Worm (Caenorhabditis elegans): Measurements from ENCODE around the gene F42G2.7.
A peak's percentile ranks its signal among the peaks of the same experiment; 100 is the strongest.

Gene F42G2.7

DNA sequence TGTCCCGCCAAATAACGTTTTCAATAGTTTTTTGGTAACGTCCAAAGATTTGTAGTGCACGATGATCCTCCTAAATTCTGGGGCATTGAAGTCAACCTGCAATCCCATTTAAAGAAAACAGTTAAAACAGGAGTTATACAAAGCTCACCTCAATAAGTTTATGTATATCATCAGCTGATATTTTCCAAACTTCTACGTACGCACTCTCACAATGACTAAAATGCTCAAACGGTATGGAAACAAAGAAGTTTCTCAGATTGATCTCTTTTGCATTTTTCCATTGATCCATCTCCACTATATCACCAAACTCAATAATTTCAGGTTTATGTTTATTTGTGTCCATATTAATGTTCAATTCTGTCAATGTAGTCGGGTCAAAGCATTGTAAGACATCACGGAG lies 6.4 kb upstream of the F42G2.7 start:
- TF ChIP-seq ceh-2 (tag; optimal IDR thresholded peaks at IDR 0.05): no peak
- TF ChIP-seq ceh-45 (GFP tag; IDR thresholded peaks at IDR 0.05): no peak
- no peak for TF ChIP-seq unc-55 (GFP tag; optimal IDR thresholded peaks at IDR 0.05)
- no peak for TF ChIP-seq ceh-34 (tag; optimal IDR thresholded peaks at IDR 0.05)
- TF ChIP-seq unc-42 (tag; optimal IDR thresholded peaks at IDR 0.05): no peak
- no peak for TF ChIP-seq pha-4 (tag; optimal IDR thresholded peaks at IDR 0.05)

ce11 chrII:2412649-2413048 lies 5.3 kb upstream of the F42G2.7 start, which contains the start of gene fbxa-182:
Gene fbxa-182, minus strand, starts transcription at chrII:2412749.
- TF ChIP-seq sdc-2 (tag; optimal IDR thresholded peaks at IDR 0.05) (no peak), pag-3 (tag; optimal IDR thresholded peaks at IDR 0.05; ENCODE audit: borderline replicate concordance) (no peak), ceh-31 (tag; optimal IDR thresholded peaks at IDR 0.05) (no peak), dve-1 (tag; optimal IDR thresholded peaks at IDR 0.05) (no peak), eyg-1 (tag; optimal IDR thresholded peaks at IDR 0.05) (no peak), lin-11 (tag; optimal IDR thresholded peaks at IDR 0.05) (no peak), ceh-9 (tag; optimal IDR thresholded peaks at IDR 0.05) (no peak), F13H6.1 (tag; optimal IDR thresholded peaks at IDR 0.05) (no peak), pat-9 (tag; optimal IDR thresholded peaks at IDR 0.05) (no peak)

- no peak for TF ChIP-seq ceh-14 (tag; optimal IDR thresholded peaks at IDR 0.05)
- no peak for TF ChIP-seq elt-2 (tag; optimal IDR thresholded peaks at IDR 0.05)
- no peak for TF ChIP-seq hlh-15 (tag; optimal IDR thresholded peaks at IDR 0.05)
- no peak for TF ChIP-seq che-1 (tag; optimal IDR thresholded peaks at IDR 0.05)
- TF ChIP-seq F13H6.1 (tag; optimal IDR thresholded peaks at IDR 0.05): no peak
These were observed 2.5 kb upstream of the F42G2.7 start, which contains the start of gene fbxa-4 for ce11 chrII:2415439-2415838. Gene fbxa-4, minus strand, starts transcription at chrII:2415531.

- TF ChIP-seq K09A11.1 (tag; optimal IDR thresholded peaks at IDR 0.05; ENCODE audit: insufficient read depth) (no peak), pros-1 (tag; optimal IDR thresholded peaks at IDR 0.05) (no peak), C38D4.7 (GFP tag; optimal IDR thresholded peaks at IDR 0.05) (no peak), sox-4 (tag; optimal IDR thresholded peaks at IDR 0.05) (no peak), tbx-7 (tag; optimal IDR thresholded peaks at IDR 0.05) (no peak)
These were observed 878 bp downstream of the F42G2.7 start, which contains the start of gene fbxc-20 for ce11 chrII:2418836-2419235. Gene fbxc-20, plus strand, starts transcription at chrII:2419136.

- TF ChIP-seq pqm-1 (tag; optimal IDR thresholded peaks at IDR 0.05) (no peak), ceh-19 (GFP tag; optimal IDR thresholded peaks at IDR 0.05) (no peak), ceh-2 (tag; optimal IDR thresholded peaks at IDR 0.05) (no peak), elt-2 (tag; optimal IDR thresholded peaks at IDR 0.05) (peak; percentile 21), ceh-31 (tag; optimal IDR thresholded peaks at IDR 0.05) (no peak)
These were observed 2.7 kb downstream of the F42G2.7 start for ce11 chrII:2420685-2421084.

- TF ChIP-seq elt-2 (tag; optimal IDR thresholded peaks at IDR 0.05) (peak; percentile 24), syd-9 (tag; optimal IDR thresholded peaks at IDR 0.05) (no peak)
These were observed 3.2 kb downstream of the F42G2.7 start for ce11 chrII:2421185-2421584.

ce11 chrII:2421905-2422304 lies 3.9 kb downstream of the F42G2.7 start, which contains the start of gene F42G2.2:
Gene F42G2.2, plus strand, starts transcription at chrII:2422205.
- no peak for TF ChIP-seq hlh-8 (tag; optimal IDR thresholded peaks at IDR 0.05)
- TF ChIP-seq sox-2 (GFP tag; IDR thresholded peaks at IDR 0.05): no peak
- no peak for TF ChIP-seq syd-9 (tag; optimal IDR thresholded peaks at IDR 0.05)
- no peak for TF ChIP-seq unc-55 (GFP tag; optimal IDR thresholded peaks at IDR 0.05)
- TF ChIP-seq K09A11.1 (tag; optimal IDR thresholded peaks at IDR 0.05; ENCODE audit: insufficient read depth): no peak
- TF ChIP-seq sdc-2 (tag; optimal IDR thresholded peaks at IDR 0.05): no peak
- TF ChIP-seq nhr-11 (tag; optimal IDR thresholded peaks at IDR 0.05): no peak
- TF ChIP-seq ttx-3 (tag; optimal IDR thresholded peaks at IDR 0.05): no peak
- no peak for TF ChIP-seq ceh-30 (tag; optimal IDR thresholded peaks at IDR 0.05)
- TF ChIP-seq ceh-19 (GFP tag; optimal IDR thresholded peaks at IDR 0.05): no peak

Data from whole organism, late embryonic.